Worm (Caenorhabditis elegans) whole organism, L1 larva: ENCODE results near the gene T19D12.1.
A peak's percentile ranks its signal among the peaks of the same experiment; 100 is the strongest.

Experiments used
- C04F5.9 ChIP-seq: sonication (generic microtip); optimal IDR thresholded peaks from 2 replicates; lab custom pipeline; 2016; ENCODE audit warnings: missing genetic modification characterization, missing compliant biosample characterization
- C34B4.2 ChIP-seq: sonication (generic microtip); optimal IDR thresholded peaks from 2 replicates; lab custom pipeline; 2017; ENCODE audit warnings: mild to moderate bottlenecking, missing genetic modification characterization, missing compliant biosample characterization
- F16B12.6 ChIP-seq: fragments of 150-350 bp; optimal IDR thresholded peaks from 2 replicates; lab custom pipeline; 2014; ENCODE audit warnings: missing biosample characterization, missing genetic modification characterization
- aha-1 ChIP-seq: fragments of 150-350 bp; optimal IDR thresholded peaks from 2 replicates; lab custom pipeline; 2014; ENCODE audit warnings: missing biosample characterization, missing genetic modification characterization
- ama-1 ChIP-seq: fragments of 150-350 bp; optimal IDR thresholded peaks from 2 replicates; lab custom pipeline; 2014
- blmp-1 ChIP-seq: fragments of 150-350 bp; optimal IDR thresholded peaks from 2 replicates; lab custom pipeline; 2014; ENCODE audit warnings: missing biosample characterization, missing genetic modification characterization
- ceh-8 ChIP-seq: fragments of 200-800 bp; sonication (Bioruptor generic); optimal IDR thresholded peaks from 2 replicates; lab custom pipeline; 2018; ENCODE audit warnings: mild to moderate bottlenecking, missing genetic modification characterization, moderate library complexity, missing compliant biosample characterization
- ceh-82 ChIP-seq, 3 experiments: fragments of 150-350 bp in 1 of 3; sonication (generic microtip) in 2 of 3; optimal IDR thresholded peaks; 2 replicates each; lab custom pipeline; 2014 to 2017; ENCODE audit warnings: missing biosample characterization in 3 of 3, missing genetic modification characterization in 3 of 3
- ceh-88 ChIP-seq: fragments of 200-800 bp; sonication (Bioruptor generic); IDR thresholded peaks from 2 replicates; pipeline ENCODE4 v1.3.6; 2022; ENCODE audit warnings: missing genetic modification characterization, missing compliant biosample characterization
- ceh-90 ChIP-seq: sonication (generic microtip); optimal IDR thresholded peaks from 2 replicates; lab custom pipeline; 2016; ENCODE audit warnings: missing genetic modification characterization, missing compliant biosample characterization
- ces-1 ChIP-seq: fragments of 150-350 bp; optimal IDR thresholded peaks from 2 replicates; lab custom pipeline; 2014; ENCODE audit warnings: missing biosample characterization, missing genetic modification reagents, missing genetic modification characterization
- dsc-1 ChIP-seq: sonication (generic microtip); optimal IDR thresholded peaks from 2 replicates; lab custom pipeline; 2016; ENCODE audit warnings: mild to moderate bottlenecking, missing genetic modification characterization, missing compliant biosample characterization
- efl-1 ChIP-seq, 4 experiments: fragments of 150-350 bp; optimal IDR thresholded peaks in 3 of 4; peaks in 1 of 4; 1 replicate in 1 of 4; 2 replicates in 3 of 4; lab custom pipeline; 2014; ENCODE audit warnings: missing biosample characterization in 2 of 4, missing genetic modification characterization in 2 of 4, missing genetic modification reagents in 2 of 4
- elt-2 ChIP-seq: sonication (generic microtip); optimal IDR thresholded peaks from 2 replicates; lab custom pipeline; 2016; ENCODE audit warnings: missing genetic modification characterization, mild to moderate bottlenecking, inconsistent platforms, missing compliant biosample characterization, missing genetic modification reagents
- ets-5 ChIP-seq: fragments of 200-800 bp; sonication (Bioruptor generic); IDR thresholded peaks from 2 replicates; pipeline ENCODE4 v1.3.6; 2022; ENCODE audit warnings: missing genetic modification characterization, missing compliant biosample characterization
- fkh-10 ChIP-seq: sonication (generic microtip); optimal IDR thresholded peaks from 2 replicates; lab custom pipeline; 2017; ENCODE audit warnings: missing biosample characterization, missing genetic modification reagents, missing genetic modification characterization
- fkh-4 ChIP-seq: sonication (generic microtip); optimal IDR thresholded peaks from 2 replicates; lab custom pipeline; 2016; ENCODE audit warnings: missing compliant biosample characterization, missing genetic modification characterization, borderline replicate concordance
- grh-1 ChIP-seq: fragments of 200-800 bp; sonication (Bioruptor generic); IDR thresholded peaks from 2 replicates; pipeline ENCODE4 v1.3.6; 2022; ENCODE audit warnings: missing genetic modification reagents, missing genetic modification characterization, missing compliant biosample characterization
- hlh-17 ChIP-seq: fragments of 200-800 bp; sonication (Bioruptor generic); optimal IDR thresholded peaks from 2 replicates; lab custom pipeline; 2018; ENCODE audit warnings: missing genetic modification characterization, mild to moderate bottlenecking, missing compliant biosample characterization, moderate library complexity, borderline replicate concordance
- hlh-4 ChIP-seq: sonication (generic microtip); optimal IDR thresholded peaks from 2 replicates; lab custom pipeline; 2016; ENCODE audit warnings: mild to moderate bottlenecking, missing genetic modification characterization, missing compliant biosample characterization
- hpl-2 ChIP-seq: fragments of 150-350 bp; optimal IDR thresholded peaks from 2 replicates; lab custom pipeline; 2014; ENCODE audit warnings: missing biosample characterization, missing genetic modification reagents, missing genetic modification characterization
- isw-1 ChIP-seq: fragments of 200-800 bp; sonication (Bioruptor generic); IDR thresholded peaks from 2 replicates; pipeline ENCODE4 v1.3.6; 2022; ENCODE audit warnings: missing genetic modification characterization, missing compliant biosample characterization
- jun-1 ChIP-seq: fragments of 150-350 bp; optimal IDR thresholded peaks from 2 replicates; lab custom pipeline; 2014; ENCODE audit warnings: missing biosample characterization, missing genetic modification reagents, missing genetic modification characterization
- lin-13 ChIP-seq: fragments of 150-350 bp; optimal IDR thresholded peaks from 2 replicates; lab custom pipeline; 2014; ENCODE audit warnings: missing biosample characterization, missing genetic modification reagents, missing genetic modification characterization
- lin-14 ChIP-seq: fragments of 200-800 bp; sonication (Bioruptor generic); optimal IDR thresholded peaks from 2 replicates; lab custom pipeline; 2018; ENCODE audit warnings: mild to moderate bottlenecking, missing genetic modification characterization, moderate library complexity, missing compliant biosample characterization
- lin-15B ChIP-seq: fragments of 150-350 bp; sonication (generic microtip); optimal IDR thresholded peaks from 3 replicates; lab custom pipeline; 2014; ENCODE audit warnings: missing biosample characterization, missing genetic modification characterization
- lin-35 ChIP-seq, 2 experiments: fragments of 150-350 bp; optimal IDR thresholded peaks; 2 replicates each; lab custom pipeline; 2014; ENCODE audit warnings: missing biosample characterization in 2 of 2, missing genetic modification characterization in 2 of 2, missing genetic modification reagents in 2 of 2
- lin-39 ChIP-seq: fragments of 150-350 bp; optimal IDR thresholded peaks from 2 replicates; lab custom pipeline; 2014; ENCODE audit warnings: missing biosample characterization, missing genetic modification reagents, missing genetic modification characterization
- lir-3 ChIP-seq: sonication (generic microtip); optimal IDR thresholded peaks from 2 replicates; lab custom pipeline; 2016; ENCODE audit warnings: mild to moderate bottlenecking, missing genetic modification characterization, moderate library complexity, missing compliant biosample characterization; ENCODE audit not compliant: poor library complexity
- mab-9 ChIP-seq: fragments of 200-800 bp; sonication (Bioruptor generic); IDR thresholded peaks from 2 replicates; pipeline ENCODE4 v1.3.6; 2022; ENCODE audit warnings: missing genetic modification reagents, missing genetic modification characterization, missing compliant biosample characterization
- mdl-1 ChIP-seq, 2 experiments: fragments of 150-350 bp; optimal IDR thresholded peaks; 2 replicates each; lab custom pipeline; 2014 to 2017; ENCODE audit warnings: missing biosample characterization in 2 of 2, missing genetic modification characterization in 2 of 2, inconsistent platforms in 1 of 2
- mef-2 ChIP-seq: fragments of 150-350 bp; optimal IDR thresholded peaks from 2 replicates; lab custom pipeline; 2014; ENCODE audit warnings: missing biosample characterization, missing genetic modification characterization
- mep-1 ChIP-seq: fragments of 150-350 bp; optimal IDR thresholded peaks from 2 replicates; lab custom pipeline; 2014; ENCODE audit warnings: missing biosample characterization, missing genetic modification characterization
- nhr-11 ChIP-seq: fragments of 150-350 bp; optimal IDR thresholded peaks from 2 replicates; lab custom pipeline; 2014; ENCODE audit warnings: missing biosample characterization, missing genetic modification characterization
- nhr-12 ChIP-seq: sonication (generic microtip); optimal IDR thresholded peaks from 2 replicates; lab custom pipeline; 2017; ENCODE audit warnings: missing biosample characterization, missing genetic modification characterization
- nhr-20 ChIP-seq: sonication (generic microtip); optimal IDR thresholded peaks from 2 replicates; lab custom pipeline; 2016; ENCODE audit warnings: mild to moderate bottlenecking, missing genetic modification characterization, missing compliant biosample characterization
- nhr-237 ChIP-seq: fragments of 150-350 bp; optimal IDR thresholded peaks from 2 replicates; lab custom pipeline; 2014; ENCODE audit warnings: missing biosample characterization, missing genetic modification characterization
- nhr-47 ChIP-seq: sonication (generic microtip); optimal IDR thresholded peaks from 2 replicates; lab custom pipeline; 2016; ENCODE audit warnings: mild to moderate bottlenecking, missing genetic modification characterization, moderate library complexity, missing compliant biosample characterization
- nhr-77 ChIP-seq: fragments of 150-350 bp; optimal IDR thresholded peaks from 2 replicates; lab custom pipeline; 2014; ENCODE audit warnings: missing biosample characterization, missing genetic modification characterization
- nhr-85 ChIP-seq: sonication (generic microtip); peaks from one replicate; lab custom pipeline; 2016; ENCODE audit warnings: missing genetic modification characterization, inconsistent platforms, missing compliant biosample characterization
- pax-3 ChIP-seq: fragments of 200-800 bp; sonication (Bioruptor generic); optimal IDR thresholded peaks from 2 replicates; lab custom pipeline; 2018; ENCODE audit warnings: mild to moderate bottlenecking, missing genetic modification characterization, moderate library complexity, missing compliant biosample characterization
- rnt-1 ChIP-seq: sonication (generic microtip); optimal IDR thresholded peaks from 2 replicates; lab custom pipeline; 2016; ENCODE audit warnings: mild to moderate bottlenecking, missing genetic modification characterization, moderate library complexity, missing compliant biosample characterization
- skn-1 ChIP-seq: fragments of 150-350 bp; optimal IDR thresholded peaks from 2 replicates; lab custom pipeline; 2014; ENCODE audit warnings: missing biosample characterization, missing genetic modification characterization
- snpc-4 ChIP-seq: fragments of 150-350 bp; optimal IDR thresholded peaks from 2 replicates; lab custom pipeline; 2014; ENCODE audit warnings: missing biosample characterization, missing genetic modification characterization
- sup-37 ChIP-seq: fragments of 200-800 bp; sonication (Bioruptor generic); optimal IDR thresholded peaks from 2 replicates; lab custom pipeline; 2018; ENCODE audit warnings: mild to moderate bottlenecking, missing genetic modification characterization, missing compliant biosample characterization
- tlp-1 ChIP-seq: fragments of 150-350 bp; optimal IDR thresholded peaks from 2 replicates; lab custom pipeline; 2014; ENCODE audit warnings: missing biosample characterization, missing genetic modification characterization
- unc-30 ChIP-seq: sonication (generic microtip); optimal IDR thresholded peaks from 2 replicates; lab custom pipeline; 2017; ENCODE audit warnings: missing biosample characterization, missing genetic modification characterization
- unc-86 ChIP-seq: sonication (generic microtip); optimal IDR thresholded peaks from 2 replicates; lab custom pipeline; 2016; ENCODE audit warnings: missing genetic modification characterization, missing compliant biosample characterization
- unc-98 ChIP-seq: fragments of 200-800 bp; sonication (Bioruptor generic); IDR thresholded peaks from 2 replicates; pipeline ENCODE4 v1.3.6; 2022; ENCODE audit warnings: missing genetic modification characterization, missing compliant biosample characterization
- xbp-1 ChIP-seq: sonication (generic microtip); optimal IDR thresholded peaks from 2 replicates; lab custom pipeline; 2016; ENCODE audit warnings: missing genetic modification characterization, missing compliant biosample characterization
- zip-4 ChIP-seq: fragments of 200-800 bp; sonication (Bioruptor generic); optimal IDR thresholded peaks from 2 replicates; lab custom pipeline; 2018; ENCODE audit warnings: mild to moderate bottlenecking, missing genetic modification characterization, moderate library complexity, missing compliant biosample characterization
- ztf-11 ChIP-seq, 2 experiments: sonication (generic microtip); optimal IDR thresholded peaks; 2 replicates each; lab custom pipeline; 2016 to 2017; ENCODE audit warnings: missing genetic modification characterization in 2 of 2, missing biosample characterization in 1 of 2, missing compliant biosample characterization in 1 of 2

The T19D12.1 gene

ce11 chrII:6685964-6686363 lies 19.3 kb downstream of the T19D12.1 start:
- TF ChIP-seq nhr-12 (tag; lab: Kevin White, UChicago): no peak
- TF ChIP-seq ets-5 (GFP tag; lab: Robert Waterston, UW): no peak

- TF ChIP-seq ceh-88 (GFP tag; lab: Robert Waterston, UW) (no peak), xbp-1 (tag; lab: Kevin White, UChicago) (peak; percentile 15), hlh-17 (GFP tag; lab: Kevin White, UChicago) (no peak), mef-2 (tag; lab: Kevin White, UChicago) (no peak), mdl-1 (tag; optimal IDR thresholded peaks at IDR 0.05; lab: Kevin White, UChicago) (no peak), tlp-1 (no peak), fkh-10 (GFP tag; lab: Kevin White, UChicago) (peak; percentile 27), nhr-77 (tag; lab: Kevin White, UChicago) (no peak), ceh-8 (GFP tag; lab: Kevin White, UChicago) (peak; percentile 26), hlh-4 (no peak), lin-39 (no peak), unc-30 (tag; lab: Kevin White, UChicago) (no peak), elt-2 (tag; lab: Kevin White, UChicago) (no peak), unc-98 (no peak), ets-5 (GFP tag; lab: Robert Waterston, UW) (no peak), lir-3 (tag; lab: Kevin White, UChicago) (no peak), ztf-11 (tag; optimal IDR thresholded peaks at IDR 0.05; lab: Kevin White, UChicago) (no peak), C04F5.9 (tag; lab: Kevin White, UChicago) (no peak), nhr-47 (peak; percentile 60), snpc-4 (no peak), efl-1 (optimal IDR thresholded peaks at IDR 0.05; lab: Kevin White, UChicago) (no peak), efl-1 (GFP tag; optimal IDR thresholded peaks at IDR 0.05 in 1 of 2; lab: Kevin White, UChicago) (peak in 1 of 2 experiments; percentile 19), lin-14 (peak; percentile 59), lin-35 (GFP tag; optimal IDR thresholded peaks at IDR 0.05; lab: Kevin White, UChicago) (no peak), aha-1 (no peak), lin-15B (tag; lab: Kevin White, UChicago) (no peak), hpl-2 (GFP tag; lab: Kevin White, UChicago) (no peak), nhr-85 (tag; lab: Kevin White, UChicago) (no peak), zip-4 (GFP tag; lab: Kevin White, UChicago) (no peak), isw-1 (GFP tag; lab: Robert Waterston, UW) (no peak), sup-37 (GFP tag; lab: Kevin White, UChicago) (no peak), nhr-237 (tag; lab: Kevin White, UChicago) (no peak), fkh-4 (peak; percentile 48), ceh-90 (tag; lab: Kevin White, UChicago) (no peak), unc-86 (tag; lab: Kevin White, UChicago) (peak; percentile 20), mab-9 (GFP tag; lab: Robert Waterston, UW) (no peak), F16B12.6 (tag; lab: Kevin White, UChicago) (no peak), nhr-20 (tag; lab: Kevin White, UChicago) (peak; percentile 14), ama-1 (lab: Kevin White, UChicago) (no peak), rnt-1 (tag; lab: Kevin White, UChicago) (no peak), nhr-11 (tag; lab: Kevin White, UChicago) (peak; percentile 10), skn-1 (no peak), dsc-1 (peak; percentile 96), lin-13 (GFP tag; lab: Kevin White, UChicago) (no peak), mep-1 (tag; lab: Kevin White, UChicago) (no peak), ces-1 (no peak), jun-1 (tag; lab: Kevin White, UChicago) (no peak), grh-1 (GFP tag; lab: Robert Waterston, UW) (no peak), C34B4.2 (tag; lab: Kevin White, UChicago) (no peak), pax-3 (tag; lab: Kevin White, UChicago) (peak; percentile 52), ceh-82 (tag; optimal IDR thresholded peaks at IDR 0.05; lab: Kevin White, UChicago) (no peak), blmp-1 (tag; lab: Kevin White, UChicago) (no peak)
These were observed 22.4 kb downstream of the T19D12.1 start for ce11 chrII:6689088-6689487.
